Fruit fly (Drosophila melanogaster) whole organism, embryonic: Measurements from ENCODE around the gene Doa.
A peak's percentile ranks its signal among the peaks of the same experiment; 100 is the strongest.

Experiments used
- Atf-2 ChIP-seq: fragments of 200-800 bp; sonication (Bioruptor generic); optimal IDR thresholded peaks from 2 replicates; lab custom pipeline; 2016; ENCODE audit warnings: missing biosample characterization, missing genetic modification characterization
- B-H1 ChIP-seq: fragments of 200-800 bp; sonication (Bioruptor generic); IDR thresholded peaks from 3 replicates; pipeline ENCODE4 v1.3.6; 2022; ENCODE audit warnings: missing biosample characterization, missing genetic modification characterization
- BtbVII ChIP-seq: fragments of 200-800 bp; sonication (Bioruptor generic); optimal IDR thresholded peaks from 3 replicates; lab custom pipeline; 2017; ENCODE audit warnings: missing biosample characterization, mild to moderate bottlenecking, missing genetic modification characterization
- CG10267 ChIP-seq: fragments of 200-800 bp; sonication (Bioruptor generic); optimal IDR thresholded peaks from 2 replicates; lab custom pipeline; 2018; ENCODE audit warnings: missing biosample characterization, mild to moderate bottlenecking, missing genetic modification characterization, moderate library complexity
- CG10543 ChIP-seq: fragments of 200-800 bp; sonication (Bioruptor generic); optimal IDR thresholded peaks from 3 replicates; lab custom pipeline; 2017; ENCODE audit warnings: missing biosample characterization, mild to moderate bottlenecking, missing genetic modification characterization, moderate library complexity
- CG12299 ChIP-seq: fragments of 200-800 bp; sonication (Bioruptor generic); optimal IDR thresholded peaks from 2 replicates; lab custom pipeline; 2018; ENCODE audit warnings: missing biosample characterization, mild to moderate bottlenecking, missing genetic modification characterization
- CG14441 ChIP-seq: fragments of 200-800 bp; sonication (Bioruptor generic); IDR thresholded peaks from 2 replicates; pipeline ENCODE4 v1.3.6; 2022; ENCODE audit warnings: missing biosample characterization, missing genetic modification characterization
- CG14860 ChIP-seq: fragments of 200-800 bp; sonication (Bioruptor generic); IDR thresholded peaks from 3 replicates; pipeline ENCODE4 v1.3.6; 2022; ENCODE audit warnings: missing biosample characterization, missing genetic modification characterization; ENCODE audit not compliant: partially characterized antibody
- CG15269 ChIP-seq: fragments of 200-800 bp; sonication (Bioruptor generic); optimal IDR thresholded peaks from 2 replicates; lab custom pipeline; 2018; ENCODE audit warnings: missing biosample characterization, mild to moderate bottlenecking, missing genetic modification characterization, moderate library complexity
- CG17802 ChIP-seq: fragments of 200-800 bp; sonication (Bioruptor generic); optimal IDR thresholded peaks from 2 replicates; lab custom pipeline; 2018; ENCODE audit warnings: missing biosample characterization, mild to moderate bottlenecking, missing genetic modification characterization, moderate library complexity
- CG30403 ChIP-seq: fragments of 200-800 bp; sonication (Bioruptor generic); optimal IDR thresholded peaks from 3 replicates; lab custom pipeline; 2016; ENCODE audit warnings: missing biosample characterization, missing genetic modification characterization
- CG32772 ChIP-seq: fragments of 200-800 bp; sonication (Bioruptor generic); IDR thresholded peaks from 2 replicates; pipeline ENCODE4 v1.3.6; 2022; ENCODE audit warnings: missing biosample characterization, missing genetic modification characterization
- CG4730 ChIP-seq: fragments of 200-800 bp; sonication (Bioruptor generic); IDR thresholded peaks from 2 replicates; pipeline ENCODE4 v1.3.6; 2022; ENCODE audit warnings: missing biosample characterization, missing genetic modification characterization
- CG6272 ChIP-seq: fragments of 200-800 bp; sonication (Bioruptor generic); IDR thresholded peaks from 2 replicates; pipeline ENCODE4 v1.3.6; 2022; ENCODE audit warnings: missing biosample characterization, missing genetic modification characterization
- CG6654 ChIP-seq: fragments of 200-800 bp; sonication (Bioruptor generic); optimal IDR thresholded peaks from 2 replicates; lab custom pipeline; 2017; ENCODE audit warnings: missing biosample characterization, mild to moderate bottlenecking, missing genetic modification characterization
- CG6791 ChIP-seq: fragments of 200-800 bp; sonication (Bioruptor generic); IDR thresholded peaks from 3 replicates; pipeline ENCODE4 v1.3.6; 2022; ENCODE audit warnings: missing biosample characterization, missing genetic modification characterization; ENCODE audit not compliant: partially characterized antibody
- CG7357 ChIP-seq: fragments of 200-800 bp; sonication (Bioruptor generic); IDR thresholded peaks from 3 replicates; pipeline ENCODE4 v1.3.6; 2022; ENCODE audit warnings: missing biosample characterization, missing genetic modification characterization
- CG7372 ChIP-seq: fragments of 200-800 bp; sonication (Bioruptor generic); IDR thresholded peaks from 2 replicates; pipeline ENCODE4 v1.3.6; 2022; ENCODE audit warnings: missing biosample characterization, missing genetic modification characterization
- CG7556 ChIP-seq: fragments of 200-800 bp; sonication (Bioruptor generic); optimal IDR thresholded peaks from 2 replicates; lab custom pipeline; 2017; ENCODE audit warnings: missing biosample characterization, mild to moderate bottlenecking, missing genetic modification characterization
- CG8089 ChIP-seq: fragments of 200-800 bp; sonication (Bioruptor generic); optimal IDR thresholded peaks from 3 replicates; lab custom pipeline; 2016; ENCODE audit warnings: missing biosample characterization, missing genetic modification characterization
- CG8359 ChIP-seq: fragments of 200-800 bp; sonication (Bioruptor generic); optimal IDR thresholded peaks from 2 replicates; lab custom pipeline; 2017; ENCODE audit warnings: missing biosample characterization, mild to moderate bottlenecking, missing genetic modification characterization, borderline replicate concordance
- CG8478 ChIP-seq: fragments of >200 bp; optimal IDR thresholded peaks from 2 replicates; lab custom pipeline; 2018
- CG9609 ChIP-seq: fragments of 200-800 bp; sonication (Bioruptor generic); optimal IDR thresholded peaks from 3 replicates; lab custom pipeline; 2016; ENCODE audit warnings: missing biosample characterization, missing genetic modification characterization
- Camta ChIP-seq: fragments of 200-800 bp; sonication (Bioruptor generic); optimal IDR thresholded peaks from 2 replicates; lab custom pipeline; 2016; ENCODE audit warnings: missing biosample characterization, missing genetic modification characterization
- CoRest ChIP-seq: fragments of 200-800 bp; sonication (Bioruptor generic); optimal IDR thresholded peaks from 3 replicates; lab custom pipeline; 2018; ENCODE audit warnings: missing biosample characterization, mild to moderate bottlenecking, missing genetic modification characterization, moderate library complexity
- Dbx ChIP-seq: fragments of 200-800 bp; sonication (Bioruptor generic); IDR thresholded peaks from 3 replicates; pipeline ENCODE4 v1.3.6; 2022; ENCODE audit warnings: missing biosample characterization, missing genetic modification characterization
- Dip2 ChIP-seq: fragments of 200-800 bp; sonication (Bioruptor generic); IDR thresholded peaks from 2 replicates; pipeline ENCODE4 v1.3.6; 2022; ENCODE audit warnings: missing biosample characterization, missing genetic modification characterization
- Doc2 ChIP-seq: fragments of 200-800 bp; sonication (Bioruptor generic); IDR thresholded peaks from 2 replicates; pipeline ENCODE4 v1.3.6; 2022; ENCODE audit warnings: missing biosample characterization, missing genetic modification characterization
- Drgx ChIP-seq: fragments of 200-800 bp; sonication (Bioruptor generic); IDR thresholded peaks from 2 replicates; pipeline ENCODE4 v1.3.6; 2022; ENCODE audit warnings: missing biosample characterization, missing genetic modification characterization
- E2f2 ChIP-seq: fragments of 200-800 bp; sonication (Bioruptor generic); IDR thresholded peaks from 2 replicates; pipeline ENCODE4 v1.3.6; 2022; ENCODE audit warnings: missing biosample characterization, missing genetic modification characterization
- Elba2 ChIP-seq: fragments of 200-800 bp; sonication (Bioruptor generic); optimal IDR thresholded peaks from 3 replicates; lab custom pipeline; 2016; ENCODE audit warnings: missing biosample characterization, missing genetic modification characterization
- Fer1 ChIP-seq: fragments of 200-800 bp; sonication (Bioruptor generic); optimal IDR thresholded peaks from 2 replicates; lab custom pipeline; 2017; ENCODE audit warnings: missing biosample characterization, mild to moderate bottlenecking, missing genetic modification characterization
- GATAe ChIP-seq: fragments of 200-800 bp; sonication (Bioruptor generic); conservative IDR thresholded peaks from 2 replicates; pipeline ENCODE4 v1.3.6; 2022; ENCODE audit warnings: missing biosample characterization, missing genetic modification characterization
- Hey ChIP-seq: fragments of 200-800 bp; sonication (Bioruptor generic); optimal IDR thresholded peaks from 3 replicates; lab custom pipeline; 2018; ENCODE audit warnings: missing biosample characterization, mild to moderate bottlenecking, missing genetic modification characterization
- Kr ChIP-seq: fragments of 200-800 bp; sonication (Bioruptor generic); optimal IDR thresholded peaks from 2 replicates; lab custom pipeline; 2017; ENCODE audit warnings: missing biosample characterization, mild to moderate bottlenecking, missing genetic modification characterization
- Neu2 ChIP-seq: fragments of 200-800 bp; sonication (Bioruptor generic); optimal IDR thresholded peaks from 3 replicates; lab custom pipeline; 2016; ENCODE audit warnings: missing biosample characterization, missing genetic modification characterization, borderline replicate concordance
- Nf-YB ChIP-seq: fragments of 200-800 bp; sonication (Bioruptor generic); optimal IDR thresholded peaks from 3 replicates; lab custom pipeline; 2019; ENCODE audit warnings: missing biosample characterization, mild to moderate bottlenecking, missing genetic modification characterization, moderate library complexity
- chm ChIP-seq: fragments of 200-800 bp; sonication (Bioruptor generic); IDR thresholded peaks from 2 replicates; pipeline ENCODE4 v1.3.6; 2022; ENCODE audit warnings: missing biosample characterization, missing genetic modification characterization
- eyg ChIP-seq: fragments of 200-800 bp; sonication (Bioruptor generic); optimal IDR thresholded peaks from 3 replicates; lab custom pipeline; 2016; ENCODE audit warnings: missing biosample characterization, missing genetic modification characterization
- fd3F ChIP-seq: fragments of 200-800 bp; sonication (Bioruptor generic); optimal IDR thresholded peaks from 2 replicates; lab custom pipeline; 2018; ENCODE audit warnings: missing biosample characterization, mild to moderate bottlenecking, missing genetic modification characterization, moderate library complexity
- grn ChIP-seq: fragments of 200-800 bp; sonication (Bioruptor generic); optimal IDR thresholded peaks from 3 replicates; lab custom pipeline; 2017; ENCODE audit warnings: missing biosample characterization, missing genetic modification characterization
- maf-S ChIP-seq: fragments of 200-800 bp; sonication (Bioruptor generic); optimal IDR thresholded peaks from 2 replicates; lab custom pipeline; 2016; ENCODE audit warnings: missing biosample characterization, missing genetic modification characterization
- org-1 ChIP-seq: fragments of 200-800 bp; sonication (Bioruptor generic); optimal IDR thresholded peaks from 2 replicates; lab custom pipeline; 2017; ENCODE audit warnings: missing biosample characterization, missing genetic modification characterization
- phol ChIP-seq: fragments of 200-800 bp; sonication (Bioruptor generic); optimal IDR thresholded peaks from 3 replicates; lab custom pipeline; 2018; ENCODE audit warnings: missing biosample characterization, mild to moderate bottlenecking, missing genetic modification characterization, moderate library complexity
- ranshi ChIP-seq: fragments of 200-800 bp; sonication (Bioruptor generic); IDR thresholded peaks from 2 replicates; pipeline ENCODE4 v1.3.6; 2022; ENCODE audit warnings: missing biosample characterization, missing genetic modification characterization
- seq ChIP-seq: fragments of 200-800 bp; sonication (Bioruptor generic); IDR thresholded peaks from 2 replicates; pipeline ENCODE4 v1.3.6; 2022; ENCODE audit warnings: missing biosample characterization, missing genetic modification characterization
- sim ChIP-seq: fragments of 200-800 bp; sonication (Bioruptor generic); IDR thresholded peaks from 2 replicates; pipeline ENCODE4 v1.3.6; 2022; ENCODE audit warnings: missing biosample characterization, missing genetic modification characterization
- slp2 ChIP-seq: fragments of 200-800 bp; sonication (Bioruptor generic); optimal IDR thresholded peaks from 2 replicates; lab custom pipeline; 2016; ENCODE audit warnings: missing biosample characterization, missing genetic modification characterization
- sqz ChIP-seq: fragments of 200-800 bp; sonication (Bioruptor generic); optimal IDR thresholded peaks from 3 replicates; lab custom pipeline; 2018; ENCODE audit warnings: missing biosample characterization, mild to moderate bottlenecking, missing genetic modification characterization
- tll ChIP-seq, 2 experiments: fragments of 200-800 bp in 1 of 2; fragments of >200 bp in 1 of 2; sonication (Bioruptor generic) in 1 of 2; optimal IDR thresholded peaks; 2 replicates each; lab custom pipeline; 2017 to 2019; ENCODE audit warnings: missing biosample characterization in 2 of 2, missing genetic modification characterization in 2 of 2, mild to moderate bottlenecking in 1 of 2, moderate library complexity in 1 of 2

Doa gene

DNA sequence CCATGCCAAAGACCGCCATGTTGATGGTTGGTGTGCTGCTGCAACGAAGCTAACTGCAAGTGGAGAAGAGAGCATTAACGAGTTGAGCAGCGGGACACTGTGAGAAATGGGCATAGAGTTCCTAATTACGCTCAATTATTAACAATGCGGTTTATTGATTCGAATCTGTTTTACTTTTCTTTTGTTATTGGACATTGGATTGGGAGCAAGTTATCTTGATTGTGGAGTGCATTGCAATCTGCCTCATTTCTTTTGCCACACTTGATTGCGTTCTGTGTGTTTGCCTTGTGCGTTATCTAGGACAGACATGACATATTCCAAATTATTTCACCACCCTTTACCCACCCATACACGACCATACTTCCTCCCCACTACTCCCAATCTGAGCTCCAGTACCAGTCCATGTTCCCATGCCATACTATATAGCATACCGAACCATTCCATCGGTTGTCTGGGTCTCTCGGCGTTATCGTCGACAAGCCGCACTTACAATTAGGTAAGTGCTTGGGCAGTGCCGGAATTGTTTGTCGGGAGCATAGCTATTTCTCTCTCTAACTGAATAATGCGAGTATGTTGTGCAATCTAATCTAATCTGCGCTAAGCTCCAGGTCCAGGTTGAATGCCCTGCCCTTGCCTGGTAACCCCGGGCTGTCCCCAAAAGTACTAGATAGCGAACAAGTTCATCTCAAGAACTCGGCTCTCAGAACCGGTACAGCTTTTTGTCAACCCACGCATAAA is 30.4 kb upstream of the Doa start (continued):
- TF ChIP-seq CG6654 (GFP tag; lab: Kevin White, UChicago) (no peak), Drgx (peak; percentile 56), grn (GFP tag; lab: Kevin White, UChicago) (peak; percentile 53), Nf-YB (GFP tag; lab: Kevin White, UChicago) (no peak), eyg (GFP tag; lab: Kevin White, UChicago) (no peak), CG32772 (GFP tag; lab: Robert Waterston, UW) (no peak; the same call in 1 of the 2 replicates), seq (no peak), CG10267 (tag; lab: Kevin White, UChicago) (no peak), CG6791 (GFP tag; lab: Robert Waterston, UW) (no peak), ranshi (GFP tag; lab: Robert Waterston, UW) (no peak), CG4730 (GFP tag; lab: Robert Waterston, UW) (no peak), CoRest (tag; lab: Kevin White, UChicago) (peak; percentile 38), Camta (GFP tag; lab: Kevin White, UChicago) (peak; percentile 25), CG15269 (tag; lab: Kevin White, UChicago) (peak; percentile 33), B-H1 (0 out of 3 replicates have a peak, but pooled peaks have one; percentile 40), tll (GFP tag; optimal IDR thresholded peaks at IDR 0.05; lab: Kevin White, UChicago) (no peak), slp2 (GFP tag; lab: Kevin White, UChicago) (no peak), CG7357 (no peak), chm (GFP tag; lab: Robert Waterston, UW) (no peak), Doc2 (GFP tag; lab: Robert Waterston, UW) (no peak), Hey (tag; lab: Kevin White, UChicago) (no peak), CG12299 (no peak), Fer1 (GFP tag; lab: Kevin White, UChicago) (no peak), CG17802 (tag; lab: Kevin White, UChicago) (no peak), CG8359 (GFP tag; lab: Kevin White, UChicago) (no peak), Kr (GFP tag; lab: Kevin White, UChicago) (no peak), CG8089 (GFP tag; lab: Kevin White, UChicago) (no peak), E2f2 (GFP tag; lab: Robert Waterston, UW) (0 out of 2 replicates have a peak, but pooled peaks have one; percentile 21), CG14860 (GFP tag; lab: Robert Waterston, UW) (no peak), CG6272 (GFP tag; lab: Robert Waterston, UW) (no peak), Dip2 (GFP tag; lab: Robert Waterston, UW) (no peak), CG8478 (no peak), Neu2 (no peak), GATAe (GFP tag; lab: Robert Waterston, UW) (0 out of 2 replicates have a peak, but pooled peaks have one; percentile 15), Dbx (no peak), phol (tag; lab: Kevin White, UChicago) (peak; percentile 56), CG9609 (GFP tag; lab: Kevin White, UChicago) (peak; percentile 1), CG7556 (GFP tag; lab: Kevin White, UChicago) (peak; percentile 1), fd3F (no peak), org-1 (GFP tag; lab: Kevin White, UChicago) (peak; percentile 51), CG7372 (GFP tag; lab: Robert Waterston, UW) (0 out of 2 replicates have a peak, but pooled peaks have one; percentile 20), sqz (GFP tag; lab: Kevin White, UChicago) (no peak), Atf-2 (GFP tag; lab: Kevin White, UChicago) (no peak), sim (0 out of 2 replicates have a peak, but pooled peaks have one; percentile 32), Elba2 (no peak), CG14441 (GFP tag; lab: Robert Waterston, UW) (peak; percentile 45), BtbVII (no peak), CG10543 (GFP tag; lab: Kevin White, UChicago) (no peak), CG30403 (peak; percentile 42), maf-S (GFP tag; lab: Kevin White, UChicago) (no peak)
